Worm (Caenorhabditis elegans) whole organism, L3 larva: Measurements from ENCODE around the gene gei-3.

ENCODE experiments used
- R02D3.7 ChIP-seq: fragments of 150-350 bp; optimal IDR thresholded peaks from 2 replicates; lab custom pipeline; 2014; ENCODE audit warnings: missing biosample characterization, missing genetic modification characterization
- ZK546.5 ChIP-seq: sonication (generic microtip); optimal IDR thresholded peaks from 2 replicates; lab custom pipeline; 2017; ENCODE audit warnings: missing biosample characterization, missing genetic modification characterization
- ceh-16 ChIP-seq: sonication (generic microtip); optimal IDR thresholded peaks from 2 replicates; lab custom pipeline; 2017; ENCODE audit warnings: missing biosample characterization, missing genetic modification characterization
- ceh-28 ChIP-seq: fragments of 150-350 bp; optimal IDR thresholded peaks from 2 replicates; lab custom pipeline; 2014; ENCODE audit warnings: missing biosample characterization, missing genetic modification reagents, missing genetic modification characterization
- ceh-82 ChIP-seq: fragments of 150-350 bp; optimal IDR thresholded peaks from 2 replicates; lab custom pipeline; 2014; ENCODE audit warnings: missing biosample characterization, missing genetic modification characterization
- ceh-9 ChIP-seq: sonication (generic microtip); optimal IDR thresholded peaks from 2 replicates; lab custom pipeline; 2018; ENCODE audit warnings: missing biosample characterization, missing genetic modification characterization
- egl-27 ChIP-seq: sonication (generic microtip); optimal IDR thresholded peaks from 4 replicates; lab custom pipeline; 2017; ENCODE audit warnings: missing biosample characterization, missing genetic modification reagents, missing genetic modification characterization
- egl-5 ChIP-seq: fragments of 150-350 bp; optimal IDR thresholded peaks from 2 replicates; lab custom pipeline; 2017; ENCODE audit warnings: missing biosample characterization, missing genetic modification reagents, missing genetic modification characterization, inconsistent platforms
- elt-1 ChIP-seq: fragments of 150-350 bp; optimal IDR thresholded peaks from 2 replicates; lab custom pipeline; 2014; ENCODE audit warnings: missing biosample characterization, missing genetic modification characterization
- elt-2 ChIP-seq: sonication (generic microtip); optimal IDR thresholded peaks from 2 replicates; lab custom pipeline; 2016; ENCODE audit warnings: missing genetic modification reagents, mild to moderate bottlenecking, missing genetic modification characterization, missing compliant biosample characterization
- elt-3 ChIP-seq, 3 experiments: fragments of 150-350 bp in 1 of 3; sonication (generic microtip) in 2 of 3; optimal IDR thresholded peaks; 2 replicates in 2 of 3; 4 replicates in 1 of 3; lab custom pipeline; 2014 to 2017; ENCODE audit warnings: missing biosample characterization in 3 of 3, missing genetic modification characterization in 3 of 3
- fkh-10 ChIP-seq: sonication (generic microtip); optimal IDR thresholded peaks from 2 replicates; lab custom pipeline; 2017; ENCODE audit warnings: missing biosample characterization, missing genetic modification reagents, missing genetic modification characterization
- fkh-2 ChIP-seq: fragments of 150-350 bp; optimal IDR thresholded peaks from 2 replicates; lab custom pipeline; 2014; ENCODE audit warnings: missing biosample characterization, missing genetic modification reagents, missing genetic modification characterization
- fos-1 ChIP-seq: fragments of 150-350 bp; optimal IDR thresholded peaks from 2 replicates; lab custom pipeline; 2014; ENCODE audit warnings: missing biosample characterization, missing genetic modification characterization
- hmg-11 ChIP-seq: sonication (generic microtip); optimal IDR thresholded peaks from 2 replicates; lab custom pipeline; 2016; ENCODE audit warnings: missing genetic modification characterization, missing compliant biosample characterization
- jun-1 ChIP-seq: fragments of 150-350 bp; optimal IDR thresholded peaks from 2 replicates; lab custom pipeline; 2014; ENCODE audit warnings: missing biosample characterization, missing genetic modification reagents, missing genetic modification characterization
- lin-15B ChIP-seq: fragments of 150-350 bp; optimal IDR thresholded peaks from 2 replicates; lab custom pipeline; 2014; ENCODE audit warnings: missing biosample characterization, missing genetic modification characterization
- lin-39 ChIP-seq: fragments of 150-350 bp; optimal IDR thresholded peaks from 2 replicates; lab custom pipeline; 2018; ENCODE audit warnings: missing biosample characterization, missing genetic modification reagents, missing genetic modification characterization
- mdl-1 ChIP-seq: fragments of 150-350 bp; optimal IDR thresholded peaks from 2 replicates; lab custom pipeline; 2014; ENCODE audit warnings: missing biosample characterization, missing genetic modification characterization
- mml-1 ChIP-seq: fragments of 150-350 bp; sonication (generic microtip); optimal IDR thresholded peaks from 3 replicates; lab custom pipeline; 2014; ENCODE audit warnings: missing biosample characterization, missing genetic modification characterization
- nfya-1 ChIP-seq: sonication (generic microtip); optimal IDR thresholded peaks from 2 replicates; lab custom pipeline; 2017; ENCODE audit warnings: missing genetic modification characterization, mild to moderate bottlenecking, missing compliant biosample characterization, antibody characterized with exemption, moderate library complexity; ENCODE audit not compliant: insufficient read depth
- nhr-12 ChIP-seq: fragments of 150-350 bp; optimal IDR thresholded peaks from 2 replicates; lab custom pipeline; 2014; ENCODE audit warnings: missing biosample characterization, missing genetic modification characterization
- nhr-23 ChIP-seq: fragments of 150-350 bp; optimal IDR thresholded peaks from 2 replicates; lab custom pipeline; 2014; ENCODE audit warnings: missing biosample characterization, missing genetic modification reagents, missing genetic modification characterization
- nhr-237 ChIP-seq: fragments of 150-350 bp; optimal IDR thresholded peaks from 2 replicates; lab custom pipeline; 2014; ENCODE audit warnings: missing biosample characterization, missing genetic modification characterization
- nhr-25 ChIP-seq: sonication (generic microtip); optimal IDR thresholded peaks from 2 replicates; lab custom pipeline; 2017; ENCODE audit warnings: missing biosample characterization, missing genetic modification characterization
- nhr-67 ChIP-seq: fragments of 150-350 bp; optimal IDR thresholded peaks from 2 replicates; lab custom pipeline; 2014; ENCODE audit warnings: missing biosample characterization, missing genetic modification characterization
- nhr-77 ChIP-seq: fragments of 150-350 bp; optimal IDR thresholded peaks from 2 replicates; lab custom pipeline; 2014; ENCODE audit warnings: missing biosample characterization, missing genetic modification characterization
- pha-4 ChIP-seq: fragments of 150-350 bp; optimal IDR thresholded peaks from 2 replicates; lab custom pipeline; 2014; ENCODE audit warnings: missing biosample characterization, missing genetic modification reagents, missing genetic modification characterization
- pqm-1 ChIP-seq: fragments of 150-350 bp; optimal IDR thresholded peaks from 2 replicates; lab custom pipeline; 2017; ENCODE audit warnings: missing biosample characterization, missing genetic modification characterization, inconsistent platforms
- skn-1 ChIP-seq: fragments of 150-350 bp; optimal IDR thresholded peaks from 2 replicates; lab custom pipeline; 2014; ENCODE audit warnings: missing biosample characterization, missing genetic modification characterization
- tbx-2 ChIP-seq: sonication (generic microtip); optimal IDR thresholded peaks from 2 replicates; lab custom pipeline; 2016; ENCODE audit warnings: mild to moderate bottlenecking, missing genetic modification characterization, missing compliant biosample characterization
- unc-39 ChIP-seq: sonication (generic microtip); optimal IDR thresholded peaks from 4 replicates; lab custom pipeline; 2017; ENCODE audit warnings: missing biosample characterization, missing genetic modification characterization
- unc-62 ChIP-seq: fragments of 150-350 bp; sonication (generic microtip); optimal IDR thresholded peaks from 4 replicates; lab custom pipeline; 2014; ENCODE audit warnings: missing biosample characterization, missing genetic modification reagents, missing genetic modification characterization
- zag-1 ChIP-seq: fragments of 150-350 bp; optimal IDR thresholded peaks from 2 replicates; lab custom pipeline; 2014; ENCODE audit warnings: missing biosample characterization, missing genetic modification characterization
- ztf-11 ChIP-seq: fragments of 150-350 bp; optimal IDR thresholded peaks from 2 replicates; lab custom pipeline; 2014; ENCODE audit warnings: missing biosample characterization, missing genetic modification characterization

The gei-3 gene

ce11 chrX:12813539-12813938 is at the start of gene gei-3:
Gene gei-3, minus strand, starts transcription at chrX:12813639.
- TF ChIP-seq lin-15B (tag; lab: Kevin White, UChicago) (no peak), ceh-28 (tag; lab: Kevin White, UChicago) (no peak), nhr-237 (tag; lab: Kevin White, UChicago) (no peak), zag-1 (no peak), tbx-2 (tag; lab: Kevin White, UChicago) (no peak), fkh-10 (GFP tag; lab: Kevin White, UChicago) (no peak), egl-27 (tag; lab: Kevin White, UChicago) (no peak), mml-1 (no peak), skn-1 (tag; lab: Kevin White, UChicago) (no peak), ztf-11 (no peak), nhr-67 (tag; lab: Kevin White, UChicago) (no peak)

- TF ChIP-seq unc-39 (tag; lab: Kevin White, UChicago) (no peak), egl-27 (tag; lab: Kevin White, UChicago) (no peak), fkh-2 (tag; lab: Kevin White, UChicago) (no peak), nhr-12 (tag; lab: Kevin White, UChicago) (no peak), hmg-11 (tag; lab: Kevin White, UChicago) (no peak), R02D3.7 (tag; lab: Kevin White, UChicago) (no peak), ceh-82 (tag; lab: Kevin White, UChicago) (no peak), jun-1 (tag; lab: Kevin White, UChicago) (no peak), ceh-28 (tag; lab: Kevin White, UChicago) (no peak), egl-5 (no peak), nhr-77 (no peak), pqm-1 (tag; lab: Kevin White, UChicago) (no peak), ceh-9 (no peak), nfya-1 (tag; lab: Kevin White, UChicago) (no peak), lin-15B (tag; lab: Kevin White, UChicago) (no peak), nhr-25 (tag; lab: Kevin White, UChicago) (no peak), ztf-11 (no peak)
These were observed 49.1 kb upstream of the gei-3 start, which contains the start of gene T14G8.6 for ce11 chrX:12862509-12862908. Gene T14G8.6, minus strand, starts transcription at chrX:12862846.

- TF ChIP-seq hmg-11 (tag; lab: Kevin White, UChicago) (peak; percentile 48), elt-2 (tag; lab: Kevin White, UChicago) (peak; percentile 48), nhr-23 (peak; percentile 95), elt-3 (tag; optimal IDR thresholded peaks at IDR 0.05; lab: Kevin White, UChicago) (no peak), nhr-25 (tag; lab: Kevin White, UChicago) (peak; percentile 38), lin-15B (tag; lab: Kevin White, UChicago) (peak; percentile 40), unc-62 (GFP tag; lab: Kevin White, UChicago) (no peak), nfya-1 (tag; lab: Kevin White, UChicago) (peak; percentile 53), pha-4 (peak; percentile 88), ceh-28 (tag; lab: Kevin White, UChicago) (peak; percentile 12), fos-1 (no peak)
- TF ChIP-seq, all 47 proteins: peak for 8
These were observed 47.4 kb upstream of the gei-3 start, which contains the start of gene T14G8.3 for ce11 chrX:12860711-12861287. Gene T14G8.3, plus strand, starts transcription at chrX:12861237.

- TF ChIP-seq mml-1 = no peak
- no peak for TF ChIP-seq fkh-10 (GFP tag; lab: Kevin White, UChicago)
- TF ChIP-seq lin-39 (tag; lab: Kevin White, UChicago) = no peak
- TF ChIP-seq ztf-11 = no peak
- TF ChIP-seq egl-5 = no peak
- no peak for TF ChIP-seq mdl-1
- no peak for TF ChIP-seq elt-1 (tag; lab: Kevin White, UChicago)
- no peak for TF ChIP-seq pha-4
- no peak for TF ChIP-seq R02D3.7 (tag; lab: Kevin White, UChicago)
- no peak for TF ChIP-seq tbx-2 (tag; lab: Kevin White, UChicago)
- TF ChIP-seq nhr-25 (tag; lab: Kevin White, UChicago) = no peak
- no peak for TF ChIP-seq lin-15B (tag; lab: Kevin White, UChicago)
- TF ChIP-seq nfya-1 (tag; lab: Kevin White, UChicago) = no peak
- no peak for TF ChIP-seq ZK546.5 (tag; lab: Kevin White, UChicago)
- TF ChIP-seq ceh-16 (tag; lab: Kevin White, UChicago) = no peak
- TF ChIP-seq, all 47 proteins: peak for 0
These were observed 44.3 kb upstream of the gei-3 start, which contains the start of gene T14G8.2 for ce11 chrX:12857701-12858100. Gene T14G8.2, plus strand, starts transcription at chrX:12858001.
